Fruit fly (Drosophila melanogaster): ENCODE data around the gene GluRIID.

dm6 chr3R:20648616-20649015 lies 3.6 kb downstream of the GluRIID start, which contains the start of gene GluRIIE:
- TF ChIP-seq Vsx2 (GFP tag; optimal IDR thresholded peaks at IDR 0.05; ENCODE audit: partially characterized antibody) (no peak), Hr78 (GFP tag; optimal IDR thresholded peaks at IDR 0.05) (no peak), Hnf4 (GFP tag; optimal IDR thresholded peaks at IDR 0.05) (no peak), rgr (GFP tag; optimal IDR thresholded peaks at IDR 0.05) (no peak), psq (GFP tag; optimal IDR thresholded peaks at IDR 0.05) (no peak), usp (GFP tag; optimal IDR thresholded peaks at IDR 0.05) (no peak), CG9705 (GFP tag; optimal IDR thresholded peaks at IDR 0.05) (no peak), woc (GFP tag; optimal IDR thresholded peaks at IDR 0.05) (no peak), Myc (optimal IDR thresholded peaks at IDR 0.05) (no peak), brk (GFP tag; optimal IDR thresholded peaks at IDR 0.05) (no peak), fru (GFP tag; optimal IDR thresholded peaks at IDR 0.05) (no peak), tai (GFP tag; optimal IDR thresholded peaks at IDR 0.05) (no peak), OdsH (GFP tag; optimal IDR thresholded peaks at IDR 0.05) (no peak)

All from whole organism, wandering third instar larva.